Worm (Caenorhabditis elegans) whole organism, L2 larva: ENCODE results near the gene nhr-199.
"Not testable (repeated sequence)": the region's sequence is repeated elsewhere in the genome, so short reads cannot be mapped to it uniquely, and the experiment has no call there.

Experiments
- C34F6.9 ChIP-seq: fragments of 150-350 bp; optimal IDR thresholded peaks from 2 replicates; lab custom pipeline; 2014; ENCODE audit warnings: missing biosample characterization, missing genetic modification characterization
- F13H6.1 ChIP-seq: sonication (generic microtip); optimal IDR thresholded peaks from 2 replicates; lab custom pipeline; 2016; ENCODE audit warnings: missing genetic modification characterization, missing compliant biosample characterization
- R02D3.7 ChIP-seq: fragments of 150-350 bp; optimal IDR thresholded peaks from 2 replicates; lab custom pipeline; 2014; ENCODE audit warnings: missing biosample characterization, missing genetic modification characterization
- ZK546.5 ChIP-seq: sonication (generic microtip); optimal IDR thresholded peaks from 2 replicates; lab custom pipeline; 2017; ENCODE audit warnings: missing biosample characterization, missing genetic modification characterization
- alr-1 ChIP-seq: fragments of 150-350 bp; optimal IDR thresholded peaks from 2 replicates; lab custom pipeline; 2014; ENCODE audit warnings: missing biosample characterization, missing genetic modification characterization
- ama-1 ChIP-seq: fragments of 150-350 bp; optimal IDR thresholded peaks from 2 replicates; lab custom pipeline; 2018; ENCODE audit warnings: inconsistent platforms
- blmp-1 ChIP-seq: sonication (generic microtip); optimal IDR thresholded peaks from 2 replicates; lab custom pipeline; 2017; ENCODE audit warnings: missing genetic modification characterization, mild to moderate bottlenecking, missing compliant biosample characterization, antibody characterized with exemption, moderate library complexity; ENCODE audit not compliant: insufficient read depth
- ceh-16 ChIP-seq: fragments of 150-350 bp; optimal IDR thresholded peaks from 2 replicates; lab custom pipeline; 2014; ENCODE audit warnings: missing biosample characterization, missing genetic modification characterization
- crh-2 ChIP-seq: sonication (generic microtip); optimal IDR thresholded peaks from 2 replicates; lab custom pipeline; 2017; ENCODE audit warnings: missing biosample characterization, missing genetic modification characterization
- egl-27 ChIP-seq: sonication (generic microtip); optimal IDR thresholded peaks from 3 replicates; lab custom pipeline; 2017; ENCODE audit warnings: missing biosample characterization, missing genetic modification reagents, missing genetic modification characterization
- elt-3 ChIP-seq: sonication (generic microtip); optimal IDR thresholded peaks from 2 replicates; lab custom pipeline; 2017; ENCODE audit warnings: missing biosample characterization, missing genetic modification characterization
- fos-1 ChIP-seq: fragments of 150-350 bp; optimal IDR thresholded peaks from 2 replicates; lab custom pipeline; 2014; ENCODE audit warnings: missing biosample characterization, missing genetic modification characterization
- gmeb-1 ChIP-seq: fragments of 150-350 bp; optimal IDR thresholded peaks from 2 replicates; lab custom pipeline; 2014; ENCODE audit warnings: missing biosample characterization, missing genetic modification characterization
- lin-11 ChIP-seq: fragments of 150-350 bp; sonication (generic microtip); optimal IDR thresholded peaks from 2 replicates; lab custom pipeline; 2014; ENCODE audit warnings: missing biosample characterization, missing genetic modification characterization, inconsistent platforms, mixed read lengths
- lin-39 ChIP-seq: fragments of 150-350 bp; optimal IDR thresholded peaks from 2 replicates; lab custom pipeline; 2014; ENCODE audit warnings: missing biosample characterization, missing genetic modification reagents, missing genetic modification characterization
- lsy-2 ChIP-seq, 2 experiments: fragments of 150-350 bp in 1 of 2; sonication (generic microtip) in 1 of 2; optimal IDR thresholded peaks; 2 replicates each; lab custom pipeline; 2014 to 2017; ENCODE audit warnings: missing biosample characterization in 2 of 2, missing genetic modification characterization in 2 of 2
- mab-5 ChIP-seq: fragments of 150-350 bp; optimal IDR thresholded peaks from 2 replicates; lab custom pipeline; 2014; ENCODE audit warnings: missing biosample characterization, missing genetic modification characterization
- mbf-1 ChIP-seq: sonication (generic microtip); optimal IDR thresholded peaks from 2 replicates; lab custom pipeline; 2017; ENCODE audit warnings: missing biosample characterization, missing genetic modification characterization
- nhr-10 ChIP-seq: sonication (generic microtip); optimal IDR thresholded peaks from 2 replicates; lab custom pipeline; 2017; ENCODE audit warnings: missing biosample characterization, missing genetic modification characterization
- nhr-11 ChIP-seq: fragments of 150-350 bp; optimal IDR thresholded peaks from 2 replicates; lab custom pipeline; 2014; ENCODE audit warnings: missing biosample characterization, missing genetic modification characterization
- nhr-12 ChIP-seq: fragments of 150-350 bp; optimal IDR thresholded peaks from 2 replicates; lab custom pipeline; 2014; ENCODE audit warnings: missing biosample characterization, missing genetic modification characterization
- nhr-21 ChIP-seq: fragments of 150-350 bp; optimal IDR thresholded peaks from 2 replicates; lab custom pipeline; 2014; ENCODE audit warnings: missing biosample characterization, missing genetic modification characterization
- nhr-237 ChIP-seq: fragments of 150-350 bp; optimal IDR thresholded peaks from 2 replicates; lab custom pipeline; 2014; ENCODE audit warnings: missing biosample characterization, missing genetic modification characterization
- nhr-25 ChIP-seq: fragments of 150-350 bp; sonication (generic microtip); optimal IDR thresholded peaks from 3 replicates; lab custom pipeline; 2014; ENCODE audit warnings: missing biosample characterization, missing genetic modification characterization
- nhr-6 ChIP-seq: fragments of 150-350 bp; optimal IDR thresholded peaks from 2 replicates; lab custom pipeline; 2014; ENCODE audit warnings: missing biosample characterization, missing genetic modification characterization
- nhr-77 ChIP-seq: fragments of 150-350 bp; optimal IDR thresholded peaks from 2 replicates; lab custom pipeline; 2014; ENCODE audit warnings: missing biosample characterization, missing genetic modification characterization
- peb-1 ChIP-seq: fragments of 150-350 bp; optimal IDR thresholded peaks from 2 replicates; lab custom pipeline; 2014; ENCODE audit warnings: missing biosample characterization, missing genetic modification characterization
- sem-4 ChIP-seq: fragments of 150-350 bp; optimal IDR thresholded peaks from 2 replicates; lab custom pipeline; 2014; ENCODE audit warnings: missing biosample characterization, missing genetic modification reagents, missing genetic modification characterization
- skn-1 ChIP-seq: sonication (generic microtip); optimal IDR thresholded peaks from 2 replicates; lab custom pipeline; 2017; ENCODE audit warnings: missing biosample characterization, missing genetic modification characterization
- sma-3 ChIP-seq: sonication (generic microtip); optimal IDR thresholded peaks from 2 replicates; lab custom pipeline; 2016; ENCODE audit warnings: missing genetic modification reagents, missing genetic modification characterization, missing compliant biosample characterization
- snpc-4 ChIP-seq: fragments of 150-350 bp; optimal IDR thresholded peaks from 2 replicates; lab custom pipeline; 2014; ENCODE audit warnings: missing biosample characterization, missing genetic modification characterization
- unc-62 ChIP-seq: fragments of 150-350 bp; optimal IDR thresholded peaks from 2 replicates; lab custom pipeline; 2014; ENCODE audit warnings: missing biosample characterization, missing genetic modification reagents, missing genetic modification characterization
- zag-1 ChIP-seq: fragments of 150-350 bp; optimal IDR thresholded peaks from 2 replicates; lab custom pipeline; 2014; ENCODE audit warnings: missing biosample characterization, missing genetic modification characterization
- ztf-1 ChIP-seq: fragments of 200-800 bp; sonication (Bioruptor generic); conservative IDR thresholded peaks from 2 replicates; pipeline ENCODE4 v1.3.6; 2022; ENCODE audit warnings: missing genetic modification characterization, missing compliant biosample characterization
- ztf-11 ChIP-seq: sonication (generic microtip); optimal IDR thresholded peaks from 2 replicates; lab custom pipeline; 2017; ENCODE audit warnings: missing biosample characterization, missing genetic modification characterization
- ztf-4 ChIP-seq: fragments of 150-350 bp; optimal IDR thresholded peaks from 2 replicates; lab custom pipeline; 2014; ENCODE audit warnings: missing biosample characterization, missing genetic modification characterization

Gene nhr-199

ce11 chrV:15699799-15700198, at the start of gene nhr-199:
Gene nhr-199, minus strand, starts transcription at chrV:15699899.
- no peak for TF ChIP-seq lin-11 (tag; lab: Kevin White, UChicago)

- TF ChIP-seq ceh-16, nhr-237, snpc-4 (tag; lab: Kevin White, UChicago): not testable (repeated sequence)
Observed at ce11 chrV:15748343-15748742, 48.6 kb upstream of the nhr-199 start, which contains the start of gene T23D5.8. Gene T23D5.8, minus strand, starts transcription at chrV:15748443.

- TF ChIP-seq fos-1; lsy-2 (tag; optimal IDR thresholded peaks at IDR 0.05; lab: Kevin White, UChicago); alr-1 (tag; lab: Kevin White, UChicago): not testable (repeated sequence)
Observed at ce11 chrV:15744366-15744765, 44.7 kb upstream of the nhr-199 start, which contains the start of gene str-19. Gene str-19, minus strand, starts transcription at chrV:15744466.

- TF ChIP-seq mbf-1 (no peak), ceh-16 (tag; lab: Kevin White, UChicago) (no peak), nhr-21 (tag; lab: Kevin White, UChicago) (no peak), nhr-237 (tag; lab: Kevin White, UChicago) (no peak), nhr-6 (no peak), fos-1 (no peak), nhr-25 (tag; lab: Kevin White, UChicago) (no peak)
Observed at ce11 chrV:15741851-15742250, 42.2 kb upstream of the nhr-199 start, which contains the start of gene str-18. Gene str-18, minus strand, starts transcription at chrV:15741951.

- TF ChIP-seq lin-39: no peak
- TF ChIP-seq peb-1: no peak
- TF ChIP-seq lin-11 (tag; lab: Kevin White, UChicago): no peak
- no peak for TF ChIP-seq nhr-6
- TF ChIP-seq sem-4: no peak
- no peak for TF ChIP-seq ama-1
- TF ChIP-seq C34F6.9 (tag; lab: Kevin White, UChicago): no peak
- TF ChIP-seq egl-27 (tag; lab: Kevin White, UChicago): no peak
- TF ChIP-seq ztf-4 (tag; lab: Kevin White, UChicago): no peak
- no peak for TF ChIP-seq snpc-4 (tag; lab: Kevin White, UChicago)
- no peak for TF ChIP-seq crh-2 (tag; lab: Kevin White, UChicago)
- no peak for TF ChIP-seq nhr-25 (tag; lab: Kevin White, UChicago)
- TF ChIP-seq ZK546.5: no peak
- no peak for TF ChIP-seq R02D3.7
- TF ChIP-seq nhr-12 (tag; lab: Kevin White, UChicago): no peak
- no peak for TF ChIP-seq zag-1 (tag; lab: Kevin White, UChicago)
- TF ChIP-seq skn-1 (tag; lab: Kevin White, UChicago): no peak
- TF ChIP-seq nhr-11: no peak
- no peak for TF ChIP-seq mbf-1
- no peak for TF ChIP-seq lsy-2 (tag; optimal IDR thresholded peaks at IDR 0.05; lab: Kevin White, UChicago)
Observed at ce11 chrV:15735720-15736119, 36.0 kb upstream of the nhr-199 start, which contains the start of gene str-27. Gene str-27, minus strand, starts transcription at chrV:15735820.

ce11 chrV:15733568-15733967, 33.9 kb upstream of the nhr-199 start, which contains the start of gene T23D5.3:
Gene T23D5.3, minus strand, starts transcription at chrV:15733668.
- TF ChIP-seq gmeb-1 (tag; lab: Kevin White, UChicago) (no peak), mab-5 (tag; lab: Kevin White, UChicago) (no peak), lin-39 (no peak), C34F6.9 (tag; lab: Kevin White, UChicago) (no peak), nhr-21 (tag; lab: Kevin White, UChicago) (no peak), snpc-4 (tag; lab: Kevin White, UChicago) (no peak), blmp-1 (tag; lab: Kevin White, UChicago) (no peak), skn-1 (tag; lab: Kevin White, UChicago) (no peak), crh-2 (tag; lab: Kevin White, UChicago) (no peak), unc-62 (GFP tag; lab: Kevin White, UChicago) (no peak), ztf-11 (tag; lab: Kevin White, UChicago) (no peak)

- no peak for TF ChIP-seq peb-1
- TF ChIP-seq gmeb-1 (tag; lab: Kevin White, UChicago): no peak
- no peak for TF ChIP-seq ceh-16 (tag; lab: Kevin White, UChicago)
- no peak for TF ChIP-seq ztf-4 (tag; lab: Kevin White, UChicago)
- no peak for TF ChIP-seq nhr-21 (tag; lab: Kevin White, UChicago)
- no peak for TF ChIP-seq elt-3 (tag; lab: Kevin White, UChicago)
- TF ChIP-seq nhr-237 (tag; lab: Kevin White, UChicago): no peak
- TF ChIP-seq blmp-1 (tag; lab: Kevin White, UChicago): no peak
- no peak for TF ChIP-seq ztf-1 (GFP tag; lab: Robert Waterston, UW)
- no peak for TF ChIP-seq sma-3 (GFP tag; lab: Kevin White, UChicago)
- TF ChIP-seq nhr-6: no peak
- TF ChIP-seq nhr-77 (tag; lab: Kevin White, UChicago): no peak
- TF ChIP-seq nhr-10 (tag; lab: Kevin White, UChicago): no peak
- TF ChIP-seq F13H6.1 (tag; lab: Kevin White, UChicago): no peak
- TF ChIP-seq, all 48 proteins: peak for 0
Observed at ce11 chrV:15733020-15733419, 33.3 kb upstream of the nhr-199 start.
